Fruit fly (Drosophila melanogaster): Measurements from ENCODE around the gene Rph.
A peak's percentile ranks its signal among the peaks of the same experiment; 100 is the strongest.

Gene Rph

DNA sequence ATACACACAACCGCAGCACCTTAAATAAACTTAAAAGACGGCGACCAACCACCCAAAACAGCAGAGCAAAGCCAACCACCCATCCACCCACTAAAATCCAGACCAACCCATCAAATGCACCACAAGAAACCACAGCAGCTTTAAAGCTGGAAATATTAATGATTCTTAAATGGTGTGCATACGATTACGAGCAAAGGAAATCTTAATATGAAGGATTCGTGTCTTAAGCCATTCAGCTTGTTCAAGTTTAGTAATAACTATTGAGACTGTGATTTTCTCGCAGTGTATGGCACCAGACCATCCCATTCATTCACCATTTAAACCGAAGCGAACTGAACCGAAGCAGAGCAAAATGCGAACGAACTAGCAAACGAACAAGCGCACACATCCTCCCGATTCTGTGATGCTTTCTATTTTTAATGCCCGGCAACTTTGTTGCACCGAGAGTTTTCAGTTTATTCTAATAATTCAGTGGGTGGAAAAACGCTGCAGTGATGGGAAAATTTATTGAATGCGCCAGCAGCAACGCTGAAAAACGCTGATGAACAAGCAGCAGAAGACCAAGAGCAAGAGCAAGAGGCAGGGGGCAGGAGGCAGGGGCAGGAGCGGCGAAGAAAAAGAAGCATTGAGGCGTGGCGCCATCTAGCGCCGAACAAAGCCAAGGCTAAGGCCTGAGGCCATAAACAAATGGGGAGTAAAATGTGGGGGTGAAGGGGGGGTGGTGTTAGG is 19.9 kb downstream of the Rph start (continued):
- TF ChIP-seq HHEX (GFP tag; optimal IDR thresholded peaks at IDR 0.05), result peak; percentile 89
- TF ChIP-seq CG9437 (GFP tag; optimal IDR thresholded peaks at IDR 0.05), result peak; percentile 70
- peak; percentile 75 for TF ChIP-seq CG15011 (GFP tag; optimal IDR thresholded peaks at IDR 0.05)
- TF ChIP-seq bigmax (GFP tag; optimal IDR thresholded peaks at IDR 0.05), result no peak
- peak; percentile 79 for TF ChIP-seq CG32767 (GFP tag; IDR thresholded peaks at IDR 0.05)
- peak; percentile 88 for TF ChIP-seq CTCF (GFP tag; optimal IDR thresholded peaks at IDR 0.05)
- no peak for TF ChIP-seq vfl (GFP tag; optimal IDR thresholded peaks at IDR 0.05)
- peak; percentile 90 for TF ChIP-seq Oli (tag; optimal IDR thresholded peaks at IDR 0.05)
- peak; percentile 95 for TF ChIP-seq dmrt99B (tag; optimal IDR thresholded peaks at IDR 0.05)
- TF ChIP-seq chif (GFP tag; optimal IDR thresholded peaks at IDR 0.05), result peak; percentile 69 to 74
- peak; percentile 84 for TF ChIP-seq NK7.1 (GFP tag; optimal IDR thresholded peaks at IDR 0.05)
- no peak for TF ChIP-seq vnd (GFP tag; IDR thresholded peaks at IDR 0.05; ENCODE audit: partially characterized antibody)
- TF ChIP-seq Awh (GFP tag; IDR thresholded peaks at IDR 0.05), result peak; percentile 89
- TF ChIP-seq CG9797 (GFP tag; optimal IDR thresholded peaks at IDR 0.05), result no peak
- TF ChIP-seq Scr (GFP tag; IDR thresholded peaks at IDR 0.05; ENCODE audit: partially characterized antibody), result no peak
- TF ChIP-seq gsb (GFP tag; IDR thresholded peaks at IDR 0.05), result peak; percentile 67
- peak; percentile 43 for TF ChIP-seq mirr (GFP tag; optimal IDR thresholded peaks at IDR 0.05)
- TF ChIP-seq kay (GFP tag; optimal IDR thresholded peaks at IDR 0.05), result peak; percentile 22
- peak; percentile 86 for TF ChIP-seq dati (GFP tag; IDR thresholded peaks at IDR 0.05)
- no peak for TF ChIP-seq CG10565 (GFP tag; optimal IDR thresholded peaks at IDR 0.05)
- peak; percentile 36 for TF ChIP-seq Sry-β (GFP tag; optimal IDR thresholded peaks at IDR 0.05)
- peak; percentile 98 for TF ChIP-seq Med (GFP tag)
- no peak for TF ChIP-seq Doc3 (GFP tag; IDR thresholded peaks at IDR 0.05; ENCODE audit: partially characterized antibody)
- peak; percentile 73 for TF ChIP-seq wek (GFP tag; optimal IDR thresholded peaks at IDR 0.05)
- TF ChIP-seq kah (GFP tag; optimal IDR thresholded peaks at IDR 0.05), result peak; percentile 70
- TF ChIP-seq CG12769 (tag; optimal IDR thresholded peaks at IDR 0.05), result peak; percentile 96
- TF ChIP-seq sima (GFP tag; optimal IDR thresholded peaks at IDR 0.05), result peak; percentile 54
- no peak for TF ChIP-seq CG10462 (GFP tag; optimal IDR thresholded peaks at IDR 0.05)
- peak; percentile 84 for TF ChIP-seq CG12219 (GFP tag; optimal IDR thresholded peaks at IDR 0.05)
- no peak for TF ChIP-seq insv (GFP tag; optimal IDR thresholded peaks at IDR 0.05)
- TF ChIP-seq tna (GFP tag; IDR thresholded peaks at IDR 0.05; ENCODE audit: partially characterized antibody), result no peak
- TF ChIP-seq CG1529 (GFP tag; optimal IDR thresholded peaks at IDR 0.05), result peak; percentile 85
- TF ChIP-seq CG6791 (GFP tag; IDR thresholded peaks at IDR 0.05; ENCODE audit: partially characterized antibody), result no peak
- TF ChIP-seq bab2 (GFP tag; optimal IDR thresholded peaks at IDR 0.05), result peak; percentile 90
- peak; percentile 81 for TF ChIP-seq CG13624 (GFP tag; optimal IDR thresholded peaks at IDR 0.05)
- peak; percentile 60; the same call in 1 of the 2 replicates for TF ChIP-seq Taf1 (GFP tag; IDR thresholded peaks at IDR 0.05)
- no peak for TF ChIP-seq HLHmδ (GFP tag; optimal IDR thresholded peaks at IDR 0.05)
- no peak for TF ChIP-seq ham (GFP tag; IDR thresholded peaks at IDR 0.05)
- TF ChIP-seq CG33557 (GFP tag; optimal IDR thresholded peaks at IDR 0.05), result peak; percentile 29
- peak; percentile 77 for TF ChIP-seq CG14710 (tag; optimal IDR thresholded peaks at IDR 0.05)
- peak; percentile 85 for TF ChIP-seq Antp (GFP tag; optimal IDR thresholded peaks at IDR 0.05)
- TF ChIP-seq CG9609 (GFP tag; optimal IDR thresholded peaks at IDR 0.05), result peak; percentile 87
- 0 out of 2 replicates have a peak, but pooled peaks have one; percentile 12 for TF ChIP-seq toy (GFP tag; IDR thresholded peaks at IDR 0.05)
- TF ChIP-seq aop (GFP tag; IDR thresholded peaks at IDR 0.05), result peak; percentile 74; the same call in 1 of the 2 replicates
- TF ChIP-seq CG14965 (GFP tag; optimal IDR thresholded peaks at IDR 0.05; ENCODE audit: borderline replicate concordance), result no peak
- TF ChIP-seq Nf-YA (GFP tag; IDR thresholded peaks at IDR 0.05), result peak; percentile 77
- peak; percentile 70 for TF ChIP-seq chn (GFP tag; optimal IDR thresholded peaks at IDR 0.05)
- TF ChIP-seq CG6854 (GFP tag; optimal IDR thresholded peaks at IDR 0.05), result peak; percentile 78
- peak; percentile 45 for TF ChIP-seq CG30020 (tag; optimal IDR thresholded peaks at IDR 0.05)

Data from whole organism, embryonic.